Worm (Caenorhabditis elegans): ENCODE results near the gene D1014.4.

Gene D1014.4

DNA sequence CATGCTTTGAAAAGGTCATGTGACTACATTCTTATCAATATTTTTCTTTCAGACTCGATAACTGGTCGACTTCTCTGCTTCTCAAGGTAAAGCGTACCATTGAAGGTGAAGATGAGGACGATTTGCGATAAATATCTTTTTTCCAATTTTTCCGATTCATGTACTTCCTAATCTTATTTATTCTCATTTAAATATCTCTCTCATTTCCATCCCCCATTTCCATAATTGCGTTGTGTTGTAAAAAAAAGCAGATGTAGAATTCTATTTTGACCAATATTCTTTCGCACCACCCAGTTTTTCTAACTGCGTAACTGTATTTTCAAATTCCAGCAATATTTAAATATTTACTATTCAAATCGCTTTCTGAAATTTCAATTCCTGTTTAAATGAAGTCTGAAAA is at the start of gene D1014.4:
Gene D1014.4, plus strand, starts transcription at position 301 of the 400 bp plus-strand sequence.
- no peak for TF ChIP-seq flt-1 (GFP tag; IDR thresholded peaks at IDR 0.05)

DNA sequence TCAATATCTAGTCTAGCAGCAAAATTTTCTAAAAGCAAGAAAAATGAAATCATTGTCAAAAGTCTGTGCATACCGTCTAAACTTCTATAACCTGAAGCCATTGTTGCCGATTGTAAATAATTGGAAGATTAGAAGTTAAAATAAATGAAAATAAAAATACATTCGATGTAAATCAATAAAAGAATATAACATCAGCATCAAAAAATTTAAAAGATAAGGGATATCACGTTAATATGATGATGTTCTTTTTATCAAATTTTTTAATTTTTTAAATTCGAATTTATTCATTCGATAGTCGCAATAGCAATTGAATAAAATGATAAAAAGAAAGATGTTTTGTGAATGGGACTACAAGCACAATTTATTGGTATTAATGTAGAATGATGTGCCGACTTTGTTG is 47.9 kb upstream of the D1014.4 start, which contains the start of gene C09H5.7:
Gene C09H5.7, minus strand, starts transcription at position 101 of the 400 bp plus-strand sequence.
- TF ChIP-seq ztf-29 (GFP tag; IDR thresholded peaks at IDR 0.05) (no peak), tab-1 (GFP tag; IDR thresholded peaks at IDR 0.05) (no peak), ztf-23 (GFP tag; IDR thresholded peaks at IDR 0.05) (no peak), klf-2 (GFP tag; conservative IDR thresholded peaks at IDR 0.05) (no peak), ref-1 (GFP tag; conservative IDR thresholded peaks at IDR 0.05) (no peak), flt-1 (GFP tag; IDR thresholded peaks at IDR 0.05) (no peak), cog-1 (tag; optimal IDR thresholded peaks at IDR 0.05) (no peak), T22C8.4 (GFP tag; IDR thresholded peaks at IDR 0.05) (no peak), med-1 (GFP tag; optimal IDR thresholded peaks at IDR 0.05; ENCODE audit: insufficient read depth) (no peak)

DNA sequence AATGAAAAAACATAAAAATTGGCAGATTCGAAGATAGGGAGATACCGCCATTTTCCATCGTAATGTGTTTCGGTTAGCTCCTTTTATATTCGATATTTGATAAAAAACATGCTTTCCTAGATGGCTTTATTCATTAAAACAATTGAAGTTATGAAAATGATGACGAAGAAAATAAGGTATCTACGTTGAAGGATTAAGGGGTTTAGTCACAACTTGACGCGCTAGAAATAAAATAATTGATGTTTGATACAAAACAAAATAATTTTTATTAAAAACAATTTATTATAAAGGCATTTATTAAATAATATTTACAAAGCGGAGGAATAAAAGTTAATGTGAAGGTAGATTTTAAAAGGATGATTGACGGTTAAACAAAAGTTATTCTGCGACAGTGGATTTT is 42.4 kb upstream of the D1014.4 start, which contains the start of gene str-130:
Gene str-130, minus strand, starts transcription at position 101 of the 400 bp plus-strand sequence.
- TF ChIP-seq cog-1 (tag; optimal IDR thresholded peaks at IDR 0.05): no peak
- TF ChIP-seq klf-2 (GFP tag; conservative IDR thresholded peaks at IDR 0.05): no peak
- no peak for TF ChIP-seq ztf-23 (GFP tag; IDR thresholded peaks at IDR 0.05)
- TF ChIP-seq tab-1 (GFP tag; IDR thresholded peaks at IDR 0.05): no peak
- TF ChIP-seq ref-1 (GFP tag; conservative IDR thresholded peaks at IDR 0.05): no peak
- TF ChIP-seq flt-1 (GFP tag; IDR thresholded peaks at IDR 0.05): no peak
- TF ChIP-seq ztf-29 (GFP tag; IDR thresholded peaks at IDR 0.05): no peak
- TF ChIP-seq med-1 (GFP tag; optimal IDR thresholded peaks at IDR 0.05; ENCODE audit: insufficient read depth): no peak

DNA sequence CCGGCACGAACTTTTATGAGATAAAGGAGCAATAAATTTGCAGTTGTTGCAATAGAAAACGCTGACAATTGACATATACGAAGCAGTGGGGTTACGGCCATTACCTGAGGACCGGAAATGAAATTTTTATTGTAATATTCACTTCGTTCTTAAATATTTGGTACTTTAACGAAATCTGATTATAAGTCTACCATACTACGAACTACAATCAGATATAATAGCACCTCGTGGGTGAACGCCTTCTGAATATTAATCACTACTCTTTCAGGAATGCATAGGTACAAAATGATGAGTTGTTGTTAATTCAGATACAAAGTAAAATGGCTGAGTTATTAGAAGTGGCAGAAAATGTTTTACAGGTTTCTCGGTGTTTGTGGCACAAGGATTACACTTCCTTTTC is 40.6 kb upstream of the D1014.4 start, which contains the start of gene str-129:
Gene str-129, minus strand, starts transcription at position 101 of the 400 bp plus-strand sequence.
- TF ChIP-seq ref-1 (GFP tag; conservative IDR thresholded peaks at IDR 0.05): no peak
- TF ChIP-seq T22C8.4 (GFP tag; IDR thresholded peaks at IDR 0.05): no peak
- no peak for TF ChIP-seq flt-1 (GFP tag; IDR thresholded peaks at IDR 0.05)
- no peak for TF ChIP-seq ztf-23 (GFP tag; IDR thresholded peaks at IDR 0.05)
- no peak for TF ChIP-seq ztf-29 (GFP tag; IDR thresholded peaks at IDR 0.05)
- no peak for TF ChIP-seq tab-1 (GFP tag; IDR thresholded peaks at IDR 0.05)
- TF ChIP-seq cog-1 (tag; optimal IDR thresholded peaks at IDR 0.05): no peak
- TF ChIP-seq klf-2 (GFP tag; conservative IDR thresholded peaks at IDR 0.05): no peak
- TF ChIP-seq med-1 (GFP tag; optimal IDR thresholded peaks at IDR 0.05; ENCODE audit: insufficient read depth): no peak

DNA sequence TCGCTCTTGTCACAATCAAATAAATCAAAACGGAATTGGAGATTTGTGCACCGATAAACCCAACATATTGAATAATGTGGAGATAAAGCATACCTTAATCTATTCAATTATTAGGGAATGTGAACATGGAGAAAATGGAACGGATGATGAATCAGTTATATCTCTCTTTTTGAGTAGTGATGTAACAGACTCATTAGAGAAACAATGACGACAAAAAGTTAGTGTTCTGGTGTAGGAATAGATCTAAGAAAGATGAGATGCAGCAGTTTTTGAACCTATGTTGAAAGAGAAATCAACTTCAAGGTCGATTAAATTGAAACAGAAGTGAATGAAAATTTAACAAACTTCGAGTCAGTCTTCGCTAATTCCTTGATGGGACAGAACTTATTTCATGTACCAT is 37.6 kb upstream of the D1014.4 start, which contains the start of gene str-146:
Gene str-146, minus strand, starts transcription at position 101 of the 400 bp plus-strand sequence.
- TF ChIP-seq ztf-29 (GFP tag; IDR thresholded peaks at IDR 0.05): no peak
- TF ChIP-seq T22C8.4 (GFP tag; IDR thresholded peaks at IDR 0.05): no peak
- TF ChIP-seq ref-1 (GFP tag; conservative IDR thresholded peaks at IDR 0.05): no peak
- no peak for TF ChIP-seq med-1 (GFP tag; optimal IDR thresholded peaks at IDR 0.05; ENCODE audit: insufficient read depth)
- no peak for TF ChIP-seq klf-2 (GFP tag; conservative IDR thresholded peaks at IDR 0.05)
- no peak for TF ChIP-seq cog-1 (tag; optimal IDR thresholded peaks at IDR 0.05)
- no peak for TF ChIP-seq tab-1 (GFP tag; IDR thresholded peaks at IDR 0.05)
- TF ChIP-seq flt-1 (GFP tag; IDR thresholded peaks at IDR 0.05): no peak
- TF ChIP-seq ztf-23 (GFP tag; IDR thresholded peaks at IDR 0.05): no peak

DNA sequence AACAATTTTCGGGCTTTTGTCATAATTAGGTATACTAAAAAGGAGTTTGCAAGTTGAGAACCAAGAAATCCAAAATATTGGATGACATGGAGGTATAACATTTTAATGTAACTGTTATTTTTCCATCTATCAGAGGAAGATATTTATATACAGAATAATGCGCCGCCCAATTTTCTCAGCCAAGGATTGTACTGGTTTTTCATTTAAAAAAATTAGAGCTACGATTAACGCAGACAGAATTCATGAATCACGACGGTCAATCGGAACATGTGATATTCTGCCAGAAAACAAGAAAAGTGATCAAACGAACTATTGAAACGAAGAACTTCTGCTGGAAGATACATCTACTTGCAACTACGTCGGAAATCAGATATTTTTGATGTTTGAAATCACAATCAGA is 34.8 kb upstream of the D1014.4 start, which contains the start of gene str-145:
Gene str-145, minus strand, starts transcription at position 101 of the 400 bp plus-strand sequence.
- TF ChIP-seq flt-1 (GFP tag; IDR thresholded peaks at IDR 0.05) (no peak), klf-2 (GFP tag; conservative IDR thresholded peaks at IDR 0.05) (no peak), ref-1 (GFP tag; conservative IDR thresholded peaks at IDR 0.05) (no peak), T22C8.4 (GFP tag; IDR thresholded peaks at IDR 0.05) (no peak), ztf-23 (GFP tag; IDR thresholded peaks at IDR 0.05) (no peak)

DNA sequence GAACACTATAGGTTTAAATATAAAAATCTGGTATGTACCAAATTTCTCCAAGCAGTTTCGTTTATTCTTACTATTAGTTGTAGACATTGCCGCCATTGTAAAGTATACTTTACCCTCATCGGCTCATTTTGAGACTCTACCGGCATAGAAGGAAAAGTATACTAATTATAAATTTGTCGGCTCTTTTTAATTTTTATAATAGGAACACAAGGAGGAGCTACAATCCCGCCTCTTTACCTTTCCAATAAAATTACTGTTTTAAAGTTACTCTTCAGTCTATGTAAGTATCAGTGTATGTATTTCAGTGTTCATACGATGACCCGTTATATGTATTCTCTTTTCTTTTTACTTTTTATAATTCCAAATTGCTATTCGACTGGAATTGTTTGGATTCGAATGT is 33.7 kb upstream of the D1014.4 start, which contains the start of gene sdz-23:
Gene sdz-23, plus strand, starts transcription at position 301 of the 400 bp plus-strand sequence.
- no peak for TF ChIP-seq ztf-23 (GFP tag; IDR thresholded peaks at IDR 0.05)
- TF ChIP-seq ref-1 (GFP tag; conservative IDR thresholded peaks at IDR 0.05): no peak
- TF ChIP-seq ztf-29 (GFP tag; IDR thresholded peaks at IDR 0.05): no peak
- no peak for TF ChIP-seq T22C8.4 (GFP tag; IDR thresholded peaks at IDR 0.05)
- TF ChIP-seq klf-2 (GFP tag; conservative IDR thresholded peaks at IDR 0.05): no peak
- TF ChIP-seq flt-1 (GFP tag; IDR thresholded peaks at IDR 0.05): no peak
- TF ChIP-seq cog-1 (tag; optimal IDR thresholded peaks at IDR 0.05): no peak

DNA sequence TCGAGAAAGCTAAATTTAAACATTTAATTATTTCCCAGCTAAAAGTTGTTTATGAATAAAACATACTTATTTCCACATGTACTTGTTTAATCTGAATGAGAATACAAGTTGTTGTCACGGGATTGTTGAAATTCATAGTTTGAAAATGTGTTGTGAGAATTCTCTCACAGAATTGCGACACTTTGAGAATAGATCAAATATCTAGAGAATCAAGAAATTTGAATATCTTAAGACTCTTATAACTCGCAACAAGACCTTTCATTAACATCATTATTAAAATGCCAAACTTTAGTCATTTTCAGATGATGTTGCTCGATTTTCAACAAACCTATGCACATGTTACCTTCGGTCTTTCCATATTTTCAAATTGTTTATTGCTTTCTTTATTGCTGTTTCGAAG is 30.1 kb upstream of the D1014.4 start, which contains the start of gene str-90:
Gene str-90, plus strand, starts transcription at position 301 of the 400 bp plus-strand sequence.
- TF ChIP-seq ref-1 (GFP tag; conservative IDR thresholded peaks at IDR 0.05): no peak
- no peak for TF ChIP-seq tab-1 (GFP tag; IDR thresholded peaks at IDR 0.05)
- TF ChIP-seq klf-2 (GFP tag; conservative IDR thresholded peaks at IDR 0.05): no peak
- no peak for TF ChIP-seq flt-1 (GFP tag; IDR thresholded peaks at IDR 0.05)

DNA sequence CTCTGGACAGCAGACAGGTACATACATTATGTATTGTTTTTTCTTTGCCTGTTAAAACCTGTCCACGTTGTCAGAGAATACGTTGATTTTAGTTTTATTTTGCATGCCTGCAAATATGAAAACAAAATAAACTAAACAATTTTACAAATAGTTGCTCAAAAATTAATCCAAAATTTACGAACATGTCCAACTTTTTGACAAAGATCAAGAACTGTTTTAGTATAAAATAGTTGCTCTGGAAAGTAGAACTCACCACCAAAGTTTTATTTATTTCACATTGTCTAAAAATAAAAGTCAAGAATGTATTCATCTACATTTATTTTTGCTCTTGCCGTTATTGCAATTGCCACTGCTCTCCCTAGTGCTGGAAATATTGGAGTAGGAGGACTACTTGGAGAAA is 28.6 kb upstream of the D1014.4 start, which contains the start of gene srlf-16:
Gene srlf-16, plus strand, starts transcription at position 301 of the 400 bp plus-strand sequence.
- TF ChIP-seq tab-1 (GFP tag; IDR thresholded peaks at IDR 0.05): no peak
- TF ChIP-seq ztf-29 (GFP tag; IDR thresholded peaks at IDR 0.05): no peak
- TF ChIP-seq flt-1 (GFP tag; IDR thresholded peaks at IDR 0.05): no peak
- TF ChIP-seq ref-1 (GFP tag; conservative IDR thresholded peaks at IDR 0.05): no peak
- TF ChIP-seq ztf-23 (GFP tag; IDR thresholded peaks at IDR 0.05): no peak
- TF ChIP-seq med-1 (GFP tag; optimal IDR thresholded peaks at IDR 0.05; ENCODE audit: insufficient read depth): no peak
- no peak for TF ChIP-seq klf-2 (GFP tag; conservative IDR thresholded peaks at IDR 0.05)
- TF ChIP-seq T22C8.4 (GFP tag; IDR thresholded peaks at IDR 0.05): no peak
- TF ChIP-seq cog-1 (tag; optimal IDR thresholded peaks at IDR 0.05): no peak

DNA sequence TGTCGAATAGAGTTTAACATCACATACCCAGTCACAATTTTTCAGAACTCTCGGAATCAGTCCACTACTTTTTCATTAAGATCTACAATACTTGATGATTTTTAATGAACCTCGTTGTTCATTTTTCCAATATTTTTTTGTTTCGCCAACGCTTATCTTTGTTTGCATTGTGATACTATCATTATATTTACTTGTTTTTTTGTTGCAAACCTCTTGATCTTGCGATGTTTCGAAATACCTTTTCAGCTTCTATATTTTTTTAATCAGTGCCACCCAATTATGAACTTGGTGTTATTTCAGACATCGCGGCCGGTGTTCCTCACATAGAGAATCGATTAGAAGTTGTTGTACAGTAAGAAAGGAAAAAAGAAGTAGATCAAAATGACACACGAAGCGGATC is 24.4 kb upstream of the D1014.4 start, which contains the start of gene myo-5:
Gene myo-5, plus strand, starts transcription at position 301 of the 400 bp plus-strand sequence.
- TF ChIP-seq T22C8.4 (GFP tag; IDR thresholded peaks at IDR 0.05) (no peak), cog-1 (tag; optimal IDR thresholded peaks at IDR 0.05) (no peak), ref-1 (GFP tag; conservative IDR thresholded peaks at IDR 0.05) (no peak), ztf-29 (GFP tag; IDR thresholded peaks at IDR 0.05) (no peak), klf-2 (GFP tag; conservative IDR thresholded peaks at IDR 0.05) (no peak), flt-1 (GFP tag; IDR thresholded peaks at IDR 0.05) (no peak), med-1 (GFP tag; optimal IDR thresholded peaks at IDR 0.05; ENCODE audit: insufficient read depth) (no peak), tab-1 (GFP tag; IDR thresholded peaks at IDR 0.05) (no peak), ztf-23 (GFP tag; IDR thresholded peaks at IDR 0.05) (no peak)

Data from whole organism, midembryonic.